Fruit fly (Drosophila melanogaster): ENCODE measurements around the gene Ktl.
A peak's percentile ranks its signal among the peaks of the same experiment; 100 is the strongest.

Gene Ktl

DNA sequence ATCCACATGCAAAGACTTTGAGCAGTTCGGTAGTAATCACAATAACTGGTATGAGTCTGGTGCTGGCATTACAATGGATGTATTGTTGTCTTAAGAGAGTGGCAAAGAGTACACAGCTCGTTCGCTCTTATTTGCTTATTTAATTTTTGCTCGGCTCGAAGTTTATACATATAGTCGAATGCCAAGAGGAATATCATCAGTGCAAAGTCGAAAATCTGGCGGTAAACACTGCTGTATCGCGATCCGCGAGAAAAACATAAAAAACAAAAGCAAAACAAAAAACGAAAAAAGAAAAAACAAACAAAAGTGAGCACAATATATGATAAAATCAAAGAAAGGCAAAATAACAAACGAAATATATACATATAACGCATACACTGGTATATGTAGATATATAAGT is 17.0 kb upstream of the Ktl start, which contains the start of gene hdly (continued):
- TF ChIP-seq ken (GFP tag; IDR thresholded peaks at IDR 0.05) (no peak), CG17359 (tag; optimal IDR thresholded peaks at IDR 0.05) (no peak), D19A (tag; optimal IDR thresholded peaks at IDR 0.05) (no peak), hbn (GFP tag; IDR thresholded peaks at IDR 0.05; ENCODE audit: partially characterized antibody) (no peak), nmo (GFP tag; optimal IDR thresholded peaks at IDR 0.05) (no peak), crc (GFP tag; optimal IDR thresholded peaks at IDR 0.05) (no peak), Doc3 (GFP tag; IDR thresholded peaks at IDR 0.05; ENCODE audit: partially characterized antibody) (no peak), gce (GFP tag; IDR thresholded peaks at IDR 0.05) (0 out of 3 replicates have a peak, but pooled peaks have one; percentile 8), CG8944 (GFP tag; optimal IDR thresholded peaks at IDR 0.05) (no peak), Abd-B (GFP tag; optimal IDR thresholded peaks at IDR 0.05) (no peak), Antp (GFP tag; optimal IDR thresholded peaks at IDR 0.05) (no peak), wek (GFP tag; optimal IDR thresholded peaks at IDR 0.05) (peak; percentile 34), lmd (GFP tag; IDR thresholded peaks at IDR 0.05) (no peak), Atf-2 (GFP tag; optimal IDR thresholded peaks at IDR 0.05) (no peak), B-H1 (GFP tag; IDR thresholded peaks at IDR 0.05) (no peak; the same call in 2 of the 3 replicates), pum (GFP tag; optimal IDR thresholded peaks at IDR 0.05) (no peak), CG2199 (GFP tag; IDR thresholded peaks at IDR 0.05) (no peak), onecut (GFP tag; IDR thresholded peaks at IDR 0.05) (0 out of 2 replicates have a peak, but pooled peaks have one; percentile 4), CG30403 (GFP tag; optimal IDR thresholded peaks at IDR 0.05) (no peak), CG15514 (GFP tag; optimal IDR thresholded peaks at IDR 0.05) (peak; percentile 45), pho (GFP tag; optimal IDR thresholded peaks at IDR 0.05) (no peak), CG17829 (tag; optimal IDR thresholded peaks at IDR 0.05) (no peak), CG10147 (GFP tag; optimal IDR thresholded peaks at IDR 0.05) (no peak), CG42726 (GFP tag; IDR thresholded peaks at IDR 0.05; ENCODE audit: partially characterized antibody) (no peak), Adf1 (GFP tag; IDR thresholded peaks at IDR 0.05) (no peak; the same call in 1 of the 2 replicates), emc (GFP tag; optimal IDR thresholded peaks at IDR 0.05) (no peak), danr (GFP tag; IDR thresholded peaks at IDR 0.05) (no peak), Nf-YA (GFP tag; IDR thresholded peaks at IDR 0.05) (peak; percentile 46; the same call in 1 of the 2 replicates), CG13123 (GFP tag; optimal IDR thresholded peaks at IDR 0.05) (no peak), Fer3 (tag; optimal IDR thresholded peaks at IDR 0.05) (peak; percentile 34), caup (GFP tag; optimal IDR thresholded peaks at IDR 0.05; ENCODE audit: severe bottlenecking) (peak; percentile 42), seq (GFP tag; IDR thresholded peaks at IDR 0.05) (0 out of 2 replicates have a peak, but pooled peaks have one; percentile 14), CG12769 (tag; optimal IDR thresholded peaks at IDR 0.05) (peak; percentile 2), az2 (GFP tag; optimal IDR thresholded peaks at IDR 0.05) (no peak), CG10274 (GFP tag; optimal IDR thresholded peaks at IDR 0.05) (no peak), CG10959 (GFP tag; IDR thresholded peaks at IDR 0.05) (no peak), CG10209 (GFP tag; optimal IDR thresholded peaks at IDR 0.05) (no peak), gsb-n (tag; optimal IDR thresholded peaks at IDR 0.05) (no peak), Oaz (GFP tag; IDR thresholded peaks at IDR 0.05) (no peak), Sry-δ (GFP tag; optimal IDR thresholded peaks at IDR 0.05) (no peak), CG3065 (GFP tag; optimal IDR thresholded peaks at IDR 0.05) (no peak), zen (tag; optimal IDR thresholded peaks at IDR 0.05) (no peak), yki (optimal IDR thresholded peaks at IDR 0.05) (no peak), CG7745 (tag; optimal IDR thresholded peaks at IDR 0.05) (no peak), dan (GFP tag; IDR thresholded peaks at IDR 0.05) (no peak), Elba2 (GFP tag; optimal IDR thresholded peaks at IDR 0.05) (no peak), CG11093 (GFP tag; IDR thresholded peaks at IDR 0.05) (no peak), Six4 (GFP tag; optimal IDR thresholded peaks at IDR 0.05) (no peak), CG8359 (GFP tag; optimal IDR thresholded peaks at IDR 0.05; ENCODE audit: borderline replicate concordance) (no peak), CG9817 (tag; optimal IDR thresholded peaks at IDR 0.05) (no peak), pfk (GFP tag; optimal IDR thresholded peaks at IDR 0.05) (no peak)
